Fruit fly (Drosophila melanogaster) whole organism, embryonic: ENCODE data around the gene CG16790.

Experiments used
- Abd-B ChIP-seq: fragments of 200-800 bp; sonication (Bioruptor generic); optimal IDR thresholded peaks from 2 replicates; lab custom pipeline; 2018; ENCODE audit warnings: missing biosample characterization, mild to moderate bottlenecking, missing genetic modification characterization, moderate library complexity
- Adf1 ChIP-seq: fragments of 200-800 bp; sonication (Bioruptor generic); IDR thresholded peaks from 2 replicates; pipeline ENCODE4 v1.3.6; 2022; ENCODE audit warnings: missing biosample characterization, missing genetic modification characterization
- B-H2 ChIP-seq: fragments of 200-800 bp; sonication (Bioruptor generic); optimal IDR thresholded peaks from 2 replicates; lab custom pipeline; 2018; ENCODE audit warnings: missing biosample characterization, mild to moderate bottlenecking, missing genetic modification characterization
- Bteb2 ChIP-seq: fragments of 200-800 bp; sonication (Bioruptor generic); optimal IDR thresholded peaks from 2 replicates; lab custom pipeline; 2016; ENCODE audit warnings: missing biosample characterization, missing genetic modification characterization
- CG12219 ChIP-seq: fragments of 200-800 bp; sonication (Bioruptor generic); optimal IDR thresholded peaks from 3 replicates; lab custom pipeline; 2018; ENCODE audit warnings: missing biosample characterization, mild to moderate bottlenecking, missing genetic modification characterization
- CG12744 ChIP-seq: fragments of 200-800 bp; sonication (Bioruptor generic); optimal IDR thresholded peaks from 2 replicates; lab custom pipeline; 2016; ENCODE audit warnings: missing biosample characterization, missing genetic modification characterization
- CG14014 ChIP-seq: fragments of 200-800 bp; sonication (Bioruptor generic); IDR thresholded peaks from 2 replicates; pipeline ENCODE4 v1.3.6; 2022; ENCODE audit warnings: missing biosample characterization, missing genetic modification characterization
- CG14860 ChIP-seq: fragments of 200-800 bp; sonication (Bioruptor generic); IDR thresholded peaks from 3 replicates; pipeline ENCODE4 v1.3.6; 2022; ENCODE audit warnings: missing biosample characterization, missing genetic modification characterization; ENCODE audit not compliant: partially characterized antibody
- CG14965 ChIP-seq: fragments of 200-800 bp; sonication (Bioruptor generic); optimal IDR thresholded peaks from 2 replicates; lab custom pipeline; 2016; ENCODE audit warnings: missing biosample characterization, missing genetic modification characterization, borderline replicate concordance
- CG1647 ChIP-seq: fragments of 200-800 bp; sonication (Bioruptor generic); optimal IDR thresholded peaks from 3 replicates; lab custom pipeline; 2016; ENCODE audit warnings: missing biosample characterization, missing genetic modification characterization
- CG17328 ChIP-seq: fragments of 200-800 bp; sonication (Bioruptor generic); IDR thresholded peaks from 2 replicates; pipeline ENCODE4 v1.3.6; 2022; ENCODE audit warnings: missing biosample characterization, missing genetic modification characterization
- CG17359 ChIP-seq: fragments of 200-800 bp; sonication (Bioruptor generic); optimal IDR thresholded peaks from 3 replicates; lab custom pipeline; 2018; ENCODE audit warnings: missing biosample characterization, mild to moderate bottlenecking, missing genetic modification characterization, moderate library complexity
- CG17361 ChIP-seq: fragments of 200-800 bp; sonication (Bioruptor generic); IDR thresholded peaks from 3 replicates; pipeline ENCODE4 v1.3.6; 2022; ENCODE audit warnings: missing biosample characterization, missing genetic modification characterization
- CG17802 ChIP-seq: fragments of 200-800 bp; sonication (Bioruptor generic); optimal IDR thresholded peaks from 2 replicates; lab custom pipeline; 2018; ENCODE audit warnings: missing biosample characterization, mild to moderate bottlenecking, missing genetic modification characterization, moderate library complexity
- CG30020 ChIP-seq: fragments of 200-800 bp; optimal IDR thresholded peaks from 2 replicates; lab custom pipeline; 2019; ENCODE audit warnings: missing biosample characterization, mild to moderate bottlenecking, missing genetic modification characterization, moderate library complexity
- CG32532 ChIP-seq: fragments of 200-800 bp; sonication (Bioruptor generic); IDR thresholded peaks from 2 replicates; pipeline ENCODE4 v1.3.6; 2022; ENCODE audit warnings: missing biosample characterization, missing genetic modification characterization
- CG3281 ChIP-seq: fragments of 200-800 bp; sonication (Bioruptor generic); optimal IDR thresholded peaks from 3 replicates; lab custom pipeline; 2017; ENCODE audit warnings: missing biosample characterization, mild to moderate bottlenecking, missing genetic modification characterization
- CG5245 ChIP-seq: fragments of 200-800 bp; sonication (Bioruptor generic); optimal IDR thresholded peaks from 3 replicates; lab custom pipeline; 2016; ENCODE audit warnings: missing biosample characterization, missing genetic modification characterization
- CG6791 ChIP-seq: fragments of 200-800 bp; sonication (Bioruptor generic); IDR thresholded peaks from 3 replicates; pipeline ENCODE4 v1.3.6; 2022; ENCODE audit warnings: missing biosample characterization, missing genetic modification characterization; ENCODE audit not compliant: partially characterized antibody
- CG8089 ChIP-seq: fragments of 200-800 bp; sonication (Bioruptor generic); optimal IDR thresholded peaks from 3 replicates; lab custom pipeline; 2016; ENCODE audit warnings: missing biosample characterization, missing genetic modification characterization
- CG8281 ChIP-seq: fragments of 200-800 bp; sonication (Bioruptor generic); optimal IDR thresholded peaks from 2 replicates; lab custom pipeline; 2018; ENCODE audit warnings: missing biosample characterization, mild to moderate bottlenecking, missing genetic modification characterization, moderate library complexity
- CG9932 ChIP-seq: fragments of 200-800 bp; sonication (Bioruptor generic); IDR thresholded peaks from 2 replicates; pipeline ENCODE4 v1.3.6; 2022; ENCODE audit warnings: missing biosample characterization, missing genetic modification characterization
- CoRest ChIP-seq: fragments of 200-800 bp; sonication (Bioruptor generic); optimal IDR thresholded peaks from 3 replicates; lab custom pipeline; 2018; ENCODE audit warnings: missing biosample characterization, mild to moderate bottlenecking, missing genetic modification characterization, moderate library complexity
- CrebB ChIP-seq: fragments of 200-800 bp; sonication (Bioruptor generic); optimal IDR thresholded peaks from 3 replicates; lab custom pipeline; 2018; ENCODE audit warnings: missing biosample characterization, mild to moderate bottlenecking, missing genetic modification characterization
- Dek ChIP-seq: fragments of 200-800 bp; sonication (Bioruptor generic); optimal IDR thresholded peaks from 3 replicates; lab custom pipeline; 2019; ENCODE audit warnings: missing biosample characterization, mild to moderate bottlenecking, missing genetic modification characterization, moderate library complexity
- Dp ChIP-seq: fragments of 200-800 bp; sonication (Bioruptor generic); optimal IDR thresholded peaks from 2 replicates; lab custom pipeline; 2018; ENCODE audit warnings: missing biosample characterization, mild to moderate bottlenecking, missing genetic modification characterization, moderate library complexity
- Ets65A ChIP-seq: fragments of 200-800 bp; sonication (Bioruptor generic); peaks from one replicate; lab custom pipeline; 2016; ENCODE audit warnings: missing biosample characterization, missing genetic modification characterization
- HHEX ChIP-seq: fragments of 200-800 bp; sonication (Bioruptor generic); optimal IDR thresholded peaks from 3 replicates; lab custom pipeline; 2017; ENCODE audit warnings: missing biosample characterization, mild to moderate bottlenecking, missing genetic modification characterization, missing genetic modification reagents
- MBD-R2 ChIP-seq: fragments of 200-800 bp; sonication (Bioruptor generic); IDR thresholded peaks from 2 replicates; pipeline ENCODE4 v1.3.6; 2022; ENCODE audit warnings: missing biosample characterization, missing genetic modification characterization
- NFAT ChIP-seq: fragments of 200-800 bp; sonication (Bioruptor generic); IDR thresholded peaks from 2 replicates; pipeline ENCODE4 v1.3.6; 2022; ENCODE audit warnings: missing biosample characterization, missing genetic modification characterization
- NK7.1 ChIP-seq: fragments of 200-800 bp; sonication (Bioruptor generic); optimal IDR thresholded peaks from 3 replicates; lab custom pipeline; 2016; ENCODE audit warnings: missing biosample characterization, missing genetic modification characterization
- Neu2 ChIP-seq: fragments of 200-800 bp; sonication (Bioruptor generic); optimal IDR thresholded peaks from 3 replicates; lab custom pipeline; 2016; ENCODE audit warnings: missing biosample characterization, missing genetic modification characterization, borderline replicate concordance
- Sox100B ChIP-seq: fragments of 200-800 bp; sonication (Bioruptor generic); optimal IDR thresholded peaks from 3 replicates; lab custom pipeline; 2018; ENCODE audit warnings: missing biosample characterization, mild to moderate bottlenecking, missing genetic modification characterization
- Sry-β ChIP-seq: fragments of 200-800 bp; sonication (Bioruptor generic); optimal IDR thresholded peaks from 2 replicates; lab custom pipeline; 2018; ENCODE audit warnings: missing biosample characterization, mild to moderate bottlenecking, missing genetic modification characterization, moderate library complexity
- Taf1 ChIP-seq: fragments of 200-800 bp; sonication (Bioruptor generic); IDR thresholded peaks from 2 replicates; pipeline ENCODE4 v1.3.6; 2022; ENCODE audit warnings: missing biosample characterization, missing genetic modification characterization
- Xrp1 ChIP-seq: fragments of 200-800 bp; sonication (Bioruptor generic); IDR thresholded peaks from 2 replicates; pipeline ENCODE4 v1.3.6; 2022; ENCODE audit warnings: missing biosample characterization, missing genetic modification characterization
- al ChIP-seq: fragments of 200-800 bp; sonication (Bioruptor generic); IDR thresholded peaks from 2 replicates; pipeline ENCODE4 v1.3.6; 2022; ENCODE audit warnings: missing biosample characterization, missing genetic modification characterization
- ato ChIP-seq: fragments of 200-800 bp; sonication (Bioruptor generic); IDR thresholded peaks from 2 replicates; pipeline ENCODE4 v1.3.6; 2022; ENCODE audit warnings: missing biosample characterization, missing genetic modification characterization; ENCODE audit not compliant: partially characterized antibody
- bigmax ChIP-seq: fragments of 200-800 bp; sonication (Bioruptor generic); optimal IDR thresholded peaks from 2 replicates; lab custom pipeline; 2018; ENCODE audit warnings: missing biosample characterization, mild to moderate bottlenecking, missing genetic modification characterization
- bsh ChIP-seq, 2 experiments: fragments of 200-800 bp; sonication (Bioruptor generic); optimal IDR thresholded peaks; 2 replicates each; lab custom pipeline; 2017 to 2018; ENCODE audit warnings: mild to moderate bottlenecking in 2 of 2, missing biosample characterization in 2 of 2, missing genetic modification characterization in 2 of 2, moderate library complexity in 1 of 2
- danr ChIP-seq: fragments of 200-800 bp; sonication (Bioruptor generic); IDR thresholded peaks from 2 replicates; pipeline ENCODE4 v1.3.6; 2022; ENCODE audit warnings: missing biosample characterization, missing genetic modification characterization
- ems ChIP-seq: fragments of 200-800 bp; sonication (Bioruptor generic); optimal IDR thresholded peaks from 3 replicates; lab custom pipeline; 2016; ENCODE audit warnings: missing biosample characterization, missing genetic modification characterization
- fd3F ChIP-seq: fragments of 200-800 bp; sonication (Bioruptor generic); optimal IDR thresholded peaks from 2 replicates; lab custom pipeline; 2018; ENCODE audit warnings: missing biosample characterization, mild to moderate bottlenecking, missing genetic modification characterization, moderate library complexity
- gcm ChIP-seq: fragments of 200-800 bp; sonication (Bioruptor generic); optimal IDR thresholded peaks from 2 replicates; lab custom pipeline; 2019; ENCODE audit warnings: missing biosample characterization, mild to moderate bottlenecking, missing genetic modification characterization, moderate library complexity
- kah ChIP-seq: fragments of 200-800 bp; sonication (Bioruptor generic); optimal IDR thresholded peaks from 2 replicates; lab custom pipeline; 2018; ENCODE audit warnings: missing biosample characterization, mild to moderate bottlenecking, missing genetic modification characterization
- shn ChIP-seq: fragments of 200-800 bp; sonication (Bioruptor generic); optimal IDR thresholded peaks from 3 replicates; lab custom pipeline; 2016; ENCODE audit warnings: missing biosample characterization, missing genetic modification characterization
- stwl ChIP-seq: fragments of 200-800 bp; sonication (Bioruptor generic); optimal IDR thresholded peaks from 3 replicates; lab custom pipeline; 2018; ENCODE audit warnings: missing biosample characterization, mild to moderate bottlenecking, missing genetic modification characterization, moderate library complexity
- tap ChIP-seq: fragments of 200-800 bp; optimal IDR thresholded peaks from 3 replicates; lab custom pipeline; 2019; ENCODE audit warnings: missing biosample characterization, mild to moderate bottlenecking, missing genetic modification characterization, moderate library complexity
- twi ChIP-seq: fragments of 200-800 bp; optimal IDR thresholded peaks from 2 replicates; lab custom pipeline; 2019; ENCODE audit warnings: missing biosample characterization, mild to moderate bottlenecking, missing genetic modification characterization, moderate library complexity
- wor ChIP-seq: fragments of 200-800 bp; sonication (Bioruptor generic); IDR thresholded peaks from 2 replicates; pipeline ENCODE4 v1.3.6; 2022; ENCODE audit warnings: missing biosample characterization, missing genetic modification characterization

CG16790 gene

dm6 chr3R:9534125-9534496 is 35.9 kb downstream of the CG16790 start (continued):
- TF ChIP-seq CG3281 (GFP tag; lab: Kevin White, UChicago) (peak; percentile 87), CG9932 (GFP tag; lab: Robert Waterston, UW) (no peak; the same call in 1 of the 2 replicates), HHEX (GFP tag; lab: Kevin White, UChicago) (peak; percentile 87), Xrp1 (GFP tag; lab: Robert Waterston, UW) (peak; percentile 93), bigmax (GFP tag; lab: Kevin White, UChicago) (no peak), CG6791 (GFP tag; lab: Robert Waterston, UW) (no peak), CG8281 (tag; lab: Kevin White, UChicago) (peak; percentile 70), bsh (GFP tag; optimal IDR thresholded peaks at IDR 0.05; lab: Kevin White, UChicago) (peak; percentile 65 to 97), ems (GFP tag; lab: Kevin White, UChicago) (peak; percentile 9), CG1647 (GFP tag; lab: Kevin White, UChicago) (peak; percentile 90), Sox100B (GFP tag; lab: Kevin White, UChicago) (peak; percentile 94), NFAT (GFP tag; lab: Robert Waterston, UW) (peak; percentile 78), MBD-R2 (GFP tag; lab: Robert Waterston, UW) (peak; percentile 62; the same call in 1 of the 2 replicates), gcm (peak; percentile 92), CG32532 (peak; percentile 93), tap (tag; lab: Kevin White, UChicago) (peak; percentile 94), Abd-B (GFP tag; lab: Kevin White, UChicago) (no peak), CrebB (tag; lab: Kevin White, UChicago) (peak; percentile 89), CG14860 (GFP tag; lab: Robert Waterston, UW) (no peak), CG17328 (GFP tag; lab: Robert Waterston, UW) (peak; percentile 95), al (GFP tag; lab: Robert Waterston, UW) (peak; percentile 84), shn (GFP tag; lab: Kevin White, UChicago) (peak; percentile 83), danr (GFP tag; lab: Robert Waterston, UW) (peak; percentile 82), Bteb2 (GFP tag; lab: Kevin White, UChicago) (peak; percentile 89), CoRest (tag; lab: Kevin White, UChicago) (peak; percentile 95), ato (GFP tag; lab: Robert Waterston, UW) (no peak), twi (tag; lab: Kevin White, UChicago) (peak; percentile 83), CG14965 (peak; percentile 82), Neu2 (GFP tag; lab: Kevin White, UChicago) (peak; percentile 4), Ets65A (GFP tag; lab: Kevin White, UChicago) (peak; percentile 98), CG5245 (GFP tag; lab: Kevin White, UChicago) (peak; percentile 92), Taf1 (GFP tag; lab: Robert Waterston, UW) (peak; percentile 63; the same call in 1 of the 2 replicates), NK7.1 (GFP tag; lab: Kevin White, UChicago) (peak; percentile 81), CG14014 (peak; percentile 90), CG17361 (GFP tag; lab: Robert Waterston, UW) (peak; percentile 97), Adf1 (GFP tag; lab: Robert Waterston, UW) (no peak), Dp (no peak), CG17802 (tag; lab: Kevin White, UChicago) (peak; percentile 79), stwl (tag; lab: Kevin White, UChicago) (no peak), B-H2 (GFP tag; lab: Kevin White, UChicago) (peak; percentile 32), CG8089 (GFP tag; lab: Kevin White, UChicago) (peak; percentile 88), Sry-β (GFP tag; lab: Kevin White, UChicago) (peak; percentile 59), CG17359 (tag; lab: Kevin White, UChicago) (peak; percentile 97), CG30020 (tag; lab: Kevin White, UChicago) (peak; percentile 73), kah (peak; percentile 88), Dek (peak; percentile 90), wor (GFP tag; lab: Robert Waterston, UW) (peak; percentile 93), fd3F (peak; percentile 83), CG12744 (peak; percentile 89), CG12219 (GFP tag; lab: Kevin White, UChicago) (peak; percentile 91)
